Fruit fly (Drosophila melanogaster): ENCODE measurements around the gene TwdlY.

Gene TwdlY

DNA sequence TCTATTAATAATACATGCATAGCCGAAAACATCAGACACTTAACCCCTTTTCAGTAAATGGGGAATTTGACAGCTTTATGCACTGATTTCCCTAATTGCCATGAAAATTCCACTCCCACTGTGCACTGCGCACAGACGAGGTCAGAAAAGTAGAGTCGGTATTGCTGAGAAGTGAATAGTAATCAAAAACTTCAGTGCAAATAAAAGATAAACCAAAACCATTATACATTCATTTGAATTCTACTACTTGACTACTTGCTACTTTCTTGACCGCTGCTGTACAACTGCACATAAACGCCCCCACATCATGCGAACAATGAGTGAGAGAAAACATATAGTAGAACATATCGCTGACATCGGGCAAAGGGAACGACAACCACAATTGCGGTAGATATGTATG is 43.3 kb upstream of the TwdlY start (continued):
- peak; percentile 40; the same call in 1 of the 2 replicates for TF ChIP-seq rib (GFP tag; IDR thresholded peaks at IDR 0.05)
- peak; percentile 70 for TF ChIP-seq CG12236 (GFP tag; optimal IDR thresholded peaks at IDR 0.05)
- peak in 1 of 3 experiments; percentile 45 for TF ChIP-seq Stat92E (GFP tag; optimal IDR thresholded peaks at IDR 0.05)
- peak; percentile 85 for TF ChIP-seq dmrt11E (tag; optimal IDR thresholded peaks at IDR 0.05)
- peak; percentile 87 for TF ChIP-seq E2f1 (GFP tag; IDR thresholded peaks at IDR 0.05)
- TF ChIP-seq CoRest (tag; optimal IDR thresholded peaks at IDR 0.05): peak; percentile 86
- peak; percentile 68 for TF ChIP-seq CG4360 (GFP tag; IDR thresholded peaks at IDR 0.05)
- TF ChIP-seq CG7839 (tag; optimal IDR thresholded peaks at IDR 0.05): peak; percentile 89
- TF ChIP-seq chm (GFP tag; IDR thresholded peaks at IDR 0.05): peak; percentile 93
- TF ChIP-seq vfl (GFP tag; optimal IDR thresholded peaks at IDR 0.05): peak; percentile 32
- no peak for TF ChIP-seq GATAe (GFP tag; conservative IDR thresholded peaks at IDR 0.05)
- peak; percentile 58 for TF ChIP-seq trh (GFP tag; optimal IDR thresholded peaks at IDR 0.05)
- no peak for TF ChIP-seq CG13287 (GFP tag; IDR thresholded peaks at IDR 0.05; ENCODE audit: partially characterized antibody)
- peak; percentile 55 for TF ChIP-seq CG15011 (GFP tag; optimal IDR thresholded peaks at IDR 0.05)
- peak; percentile 90 for TF ChIP-seq Oli (tag; optimal IDR thresholded peaks at IDR 0.05)
- TF ChIP-seq CG2202 (tag; optimal IDR thresholded peaks at IDR 0.05): peak; percentile 78
- TF ChIP-seq chinmo (GFP tag; IDR thresholded peaks at IDR 0.05; ENCODE audit: partially characterized antibody): no peak
- TF ChIP-seq Sry-β (GFP tag; optimal IDR thresholded peaks at IDR 0.05): peak; percentile 37
- peak; percentile 40 for TF ChIP-seq CG4617 (GFP tag; optimal IDR thresholded peaks at IDR 0.05; ENCODE audit: borderline replicate concordance)
- TF ChIP-seq Opbp (GFP tag; IDR thresholded peaks at IDR 0.05; ENCODE audit: partially characterized antibody): no peak
- peak; percentile 90 for TF ChIP-seq CG2712 (tag; optimal IDR thresholded peaks at IDR 0.05)
- peak; percentile 85 for TF ChIP-seq lab (GFP tag; optimal IDR thresholded peaks at IDR 0.05)
- peak; percentile 61 for TF ChIP-seq Hmr (GFP tag; optimal IDR thresholded peaks at IDR 0.05)
- no peak for TF ChIP-seq zf30C (GFP tag; optimal IDR thresholded peaks at IDR 0.05)
- peak; percentile 59; the same call in 2 of the 3 replicates for TF ChIP-seq CG11560 (tag; IDR thresholded peaks at IDR 0.05)
- no peak for TF ChIP-seq Sin3A (optimal IDR thresholded peaks at IDR 0.05)
- TF ChIP-seq CG11398 (GFP tag; optimal IDR thresholded peaks at IDR 0.05): peak; percentile 84
- TF ChIP-seq Dip3 (GFP tag; optimal IDR thresholded peaks at IDR 0.05): peak; percentile 66
- peak; percentile 83 for TF ChIP-seq dati (GFP tag; IDR thresholded peaks at IDR 0.05)
- peak; percentile 75 for TF ChIP-seq CG1792 (GFP tag; optimal IDR thresholded peaks at IDR 0.05)
- TF ChIP-seq sima (GFP tag; optimal IDR thresholded peaks at IDR 0.05): peak; percentile 48
- TF ChIP-seq cad (GFP tag; optimal IDR thresholded peaks at IDR 0.05): no peak
- peak; percentile 66 for TF ChIP-seq TFAM (GFP tag; optimal IDR thresholded peaks at IDR 0.05)
- peak; percentile 74 for TF ChIP-seq wek (GFP tag; optimal IDR thresholded peaks at IDR 0.05)
- peak; percentile 83 for TF ChIP-seq CG17385 (GFP tag; optimal IDR thresholded peaks at IDR 0.05)
- TF ChIP-seq CG3407 (GFP tag; optimal IDR thresholded peaks at IDR 0.05): peak; percentile 84
- TF ChIP-seq HmgZ (tag; optimal IDR thresholded peaks at IDR 0.05): peak; percentile 69
- TF ChIP-seq gro (GFP tag; optimal IDR thresholded peaks at IDR 0.05): peak; percentile 32
- 0 out of 2 replicates have a peak, but pooled peaks have one; percentile 50 for TF ChIP-seq NFAT (GFP tag; IDR thresholded peaks at IDR 0.05)
- peak; percentile 91 for TF ChIP-seq CG2199 (GFP tag; IDR thresholded peaks at IDR 0.05)
- peak; percentile 68 for TF ChIP-seq NC2α (GFP tag; optimal IDR thresholded peaks at IDR 0.05)
- no peak for TF ChIP-seq Dp (GFP tag; optimal IDR thresholded peaks at IDR 0.05)
- peak; percentile 37; the same call in 1 of the 2 replicates for TF ChIP-seq Ravus (GFP tag; IDR thresholded peaks at IDR 0.05)
- TF ChIP-seq CG2678 (tag; optimal IDR thresholded peaks at IDR 0.05): peak; percentile 84
- TF ChIP-seq emc (GFP tag; optimal IDR thresholded peaks at IDR 0.05): peak; percentile 49
- peak; percentile 50 for TF ChIP-seq CG10565 (GFP tag; optimal IDR thresholded peaks at IDR 0.05)
- no peak for TF ChIP-seq CG6791 (GFP tag; IDR thresholded peaks at IDR 0.05; ENCODE audit: partially characterized antibody)
- no peak for TF ChIP-seq yki (optimal IDR thresholded peaks at IDR 0.05)
- TF ChIP-seq ems (GFP tag; optimal IDR thresholded peaks at IDR 0.05): peak; percentile 87
- peak; percentile 86 for TF ChIP-seq HLH3B (GFP tag; IDR thresholded peaks at IDR 0.05)
- TF ChIP-seq fd64A (GFP tag; optimal IDR thresholded peaks at IDR 0.05): peak; percentile 74

All from whole organism, embryonic.